Worm (Caenorhabditis elegans): ENCODE results near the gene fbxa-2.

Gene fbxa-2

DNA sequence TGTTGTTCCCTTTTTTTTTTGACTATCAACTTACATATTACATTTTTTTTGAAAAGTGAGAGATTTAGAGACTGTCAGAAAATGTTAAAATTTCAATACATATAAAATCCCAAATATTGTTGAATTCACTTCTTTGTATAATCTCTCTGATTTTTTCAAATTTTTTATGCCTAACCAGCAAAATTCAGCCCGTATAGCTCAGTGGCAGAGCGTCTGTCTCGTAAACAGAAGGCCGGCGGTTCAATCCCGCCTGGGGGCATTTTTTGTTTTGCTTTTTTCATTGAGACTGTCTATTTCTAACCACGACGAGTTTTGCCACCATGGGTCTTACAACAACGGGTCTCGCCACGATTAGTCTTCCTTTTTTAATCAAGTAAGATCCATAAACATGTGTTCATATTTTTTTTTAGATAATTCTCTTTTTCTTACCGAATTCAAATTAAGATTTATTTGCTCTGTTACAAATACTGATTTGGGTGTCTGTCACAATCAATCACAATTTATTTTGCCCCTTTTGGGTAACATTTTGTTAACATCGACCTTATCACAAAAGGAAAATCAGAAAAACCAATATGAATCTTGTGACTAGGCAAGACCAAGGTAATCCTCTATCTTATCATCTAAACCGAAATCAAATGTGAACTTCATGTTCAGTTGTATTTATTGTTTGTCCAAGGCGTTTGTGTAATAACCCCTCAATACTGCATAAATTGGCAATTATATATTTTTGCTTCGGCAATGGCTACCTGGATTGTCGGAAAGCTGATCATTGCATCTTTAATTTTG lies 50.3 kb downstream of the fbxa-2 start, which contains the start of gene glc-1:
glc-1 (plus strand) TSS at position 663 of the 786 bp plus-strand sequence.
- TF ChIP-seq unc-130 (GFP tag; optimal IDR thresholded peaks at IDR 0.05), result no peak
- no peak for TF ChIP-seq mxl-1 (tag; optimal IDR thresholded peaks at IDR 0.05)
- TF ChIP-seq snpc-4 (GFP tag; optimal IDR thresholded peaks at IDR 0.05), result no peak
- peak in 1 of 4 experiments; percentile 21 for TF ChIP-seq snpc-4 (tag; optimal IDR thresholded peaks at IDR 0.05)
- TF ChIP-seq gei-17 (GFP tag; optimal IDR thresholded peaks at IDR 0.05), result no peak
- TF ChIP-seq tbp1 (GFP tag; optimal IDR thresholded peaks at IDR 0.05), result peak; percentile 74
- no peak for TF ChIP-seq ceh-100 (GFP tag; IDR thresholded peaks at IDR 0.05)
- no peak for TF ChIP-seq snpc-3.4 (tag; optimal IDR thresholded peaks at IDR 0.05)
- no peak for TF ChIP-seq hlh-12 (tag; optimal IDR thresholded peaks at IDR 0.05)
- TF ChIP-seq rpc-1 (optimal IDR thresholded peaks at IDR 0.05), result peak; percentile 29
- peak; percentile 74 for TF ChIP-seq rpc-1 (tag; optimal IDR thresholded peaks at IDR 0.05)
- TF ChIP-seq athp-1 (tag; optimal IDR thresholded peaks at IDR 0.05), result no peak
- no peak for TF ChIP-seq dpff-1 (tag; optimal IDR thresholded peaks at IDR 0.05)
- TF ChIP-seq sea-2 (GFP tag; IDR thresholded peaks at IDR 0.05), result no peak
- no peak for TF ChIP-seq egl-18 (GFP tag; IDR thresholded peaks at IDR 0.05)
- peak; percentile 42 for TF ChIP-seq B0261.1 (tag; optimal IDR thresholded peaks at IDR 0.05)
- no peak for TF ChIP-seq cebp-2 (GFP tag; IDR thresholded peaks at IDR 0.05)
- no peak for TF ChIP-seq hsf-1 (GFP tag; IDR thresholded peaks at IDR 0.05)
- no peak for TF ChIP-seq chd-7 (tag; optimal IDR thresholded peaks at IDR 0.05)
- TF ChIP-seq attf-6 (GFP tag; IDR thresholded peaks at IDR 0.05), result 0 out of 2 replicates have a peak, but pooled peaks have one; percentile 27
- TF ChIP-seq ekl-4 (GFP tag; IDR thresholded peaks at IDR 0.05), result no peak

- TF ChIP-seq sea-2 (GFP tag; IDR thresholded peaks at IDR 0.05) (no peak), ztf-28 (GFP tag; IDR thresholded peaks at IDR 0.05) (no peak), ekl-4 (GFP tag; IDR thresholded peaks at IDR 0.05) (no peak), tbx-9 (tag; optimal IDR thresholded peaks at IDR 0.05; ENCODE audit: borderline replicate concordance) (no peak), ceh-27 (GFP tag; optimal IDR thresholded peaks at IDR 0.05) (no peak), B0336.3 (GFP tag; IDR thresholded peaks at IDR 0.05) (no peak), madf-10 (tag; optimal IDR thresholded peaks at IDR 0.05) (no peak), ceh-79 (tag; optimal IDR thresholded peaks at IDR 0.05) (no peak)
Observed at ce11 chrV:16218522-16218921, 50.9 kb downstream of the fbxa-2 start, which contains the start of gene F11A5.15. F11A5.15 (minus strand) TSS chrV:16218622.
